Comparison of ENCODE assay signal across 1 fruit fly cellular context in the genomic region with DNA sequence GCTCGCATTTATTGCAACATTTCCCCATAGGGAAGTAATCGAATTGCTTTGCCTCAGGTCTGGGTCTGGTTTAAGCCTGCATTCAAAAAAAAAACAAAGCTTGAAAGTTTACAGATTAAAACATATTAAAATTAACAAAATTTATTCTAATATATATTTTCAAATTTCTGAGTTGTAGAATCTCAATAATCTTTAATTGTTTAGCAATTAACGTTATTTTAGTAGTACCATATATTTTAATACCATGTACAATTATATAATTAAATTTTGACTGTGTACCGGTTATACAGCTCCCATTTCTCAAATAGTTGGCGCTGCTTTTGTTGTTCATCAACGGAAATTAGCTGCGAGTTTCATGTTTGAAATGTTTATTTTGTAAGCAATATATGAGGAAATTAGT.
A peak's percentile ranks its signal among the peaks of the same experiment; 100 is the strongest.
TF ChIP-seq lines count a peak whose summit lies in the region.

No protein-coding gene starts in this region.

TF ChIP-seq in whole organism, embryonic, 481 proteins besides CTCF, POLR2A, EP300 and RAD21 (continued from another document):
- peak; percentile 21 for TF ChIP-seq CG7556 (GFP tag; optimal IDR thresholded peaks at IDR 0.05; lab: Kevin White, UChicago)
- peak; percentile 30 for TF ChIP-seq CG10209 (GFP tag; optimal IDR thresholded peaks at IDR 0.05; lab: Kevin White, UChicago)
- TF ChIP-seq sqz (GFP tag; optimal IDR thresholded peaks at IDR 0.05; lab: Kevin White, UChicago), result peak; percentile 35
- TF ChIP-seq sd (tag; optimal IDR thresholded peaks at IDR 0.05; lab: Kevin White, UChicago), result peak; percentile 10
- TF ChIP-seq ci (GFP tag; IDR thresholded peaks at IDR 0.05; lab: Robert Waterston, UW), result no peak
- peak; percentile 39 for TF ChIP-seq run (tag; optimal IDR thresholded peaks at IDR 0.05; lab: Kevin White, UChicago)
- TF ChIP-seq eve (GFP tag; optimal IDR thresholded peaks at IDR 0.05; lab: Kevin White, UChicago), result peak in 1 of 2 experiments; percentile 37
- peak; percentile 19 for TF ChIP-seq Ssrp (tag; optimal IDR thresholded peaks at IDR 0.05; lab: Kevin White, UChicago)
- TF ChIP-seq HLH3B (GFP tag; IDR thresholded peaks at IDR 0.05; lab: Robert Waterston, UW), result peak; percentile 62; the same call in 1 of the 2 replicates
- peak; percentile 15 for TF ChIP-seq oc (tag; optimal IDR thresholded peaks at IDR 0.05; lab: Kevin White, UChicago)
- TF ChIP-seq dysf (GFP tag; IDR thresholded peaks at IDR 0.05; lab: Robert Waterston, UW), result peak; percentile 39; the same call in 1 of the 3 replicates
- TF ChIP-seq Nf-YB (GFP tag; optimal IDR thresholded peaks at IDR 0.05; lab: Kevin White, UChicago), result no peak
- TF ChIP-seq gem (tag; optimal IDR thresholded peaks at IDR 0.05; lab: Kevin White, UChicago), result peak; percentile 71
- TF ChIP-seq CG8388 (GFP tag; optimal IDR thresholded peaks at IDR 0.05; lab: Kevin White, UChicago), result peak; percentile 13
- peak; percentile 7 for TF ChIP-seq CG17829 (tag; optimal IDR thresholded peaks at IDR 0.05; lab: Kevin White, UChicago)
- peak; percentile 50 for TF ChIP-seq CG2712 (tag; optimal IDR thresholded peaks at IDR 0.05; lab: Kevin White, UChicago)
- TF ChIP-seq CG12659 (GFP tag; optimal IDR thresholded peaks at IDR 0.05; lab: Kevin White, UChicago), result peak; percentile 19
- peak; percentile 25 for TF ChIP-seq gcm (GFP tag; optimal IDR thresholded peaks at IDR 0.05; lab: Kevin White, UChicago)
- peak in 1 of 2 experiments; percentile 81 for TF ChIP-seq Eip74EF (GFP tag; optimal IDR thresholded peaks at IDR 0.05; lab: Kevin White, UChicago)
- peak; percentile 44 for TF ChIP-seq phol (tag; optimal IDR thresholded peaks at IDR 0.05; lab: Kevin White, UChicago)
- TF ChIP-seq Hr3 (GFP tag; optimal IDR thresholded peaks at IDR 0.05; lab: Kevin White, UChicago), result peak; percentile 0
- peak; percentile 60 for TF ChIP-seq CG7839 (tag; optimal IDR thresholded peaks at IDR 0.05; lab: Kevin White, UChicago)
- no peak for TF ChIP-seq CG3726 (GFP tag; IDR thresholded peaks at IDR 0.05; lab: Robert Waterston, UW)
- no peak for TF ChIP-seq zen (tag; optimal IDR thresholded peaks at IDR 0.05; lab: Kevin White, UChicago)
- TF ChIP-seq CG13424 (tag; optimal IDR thresholded peaks at IDR 0.05; lab: Kevin White, UChicago), result peak; percentile 73
- TF ChIP-seq CG5180 (GFP tag; optimal IDR thresholded peaks at IDR 0.05; lab: Kevin White, UChicago), result peak; percentile 44
- no peak for TF ChIP-seq pb (GFP tag; optimal IDR thresholded peaks at IDR 0.05; lab: Kevin White, UChicago)
- TF ChIP-seq CG17361 (GFP tag; IDR thresholded peaks at IDR 0.05; lab: Robert Waterston, UW), result peak; percentile 47; the same call in 1 of the 3 replicates
- TF ChIP-seq PHDP (tag; optimal IDR thresholded peaks at IDR 0.05; lab: Kevin White, UChicago), result peak; percentile 58
- peak; percentile 71 for TF ChIP-seq CG15269 (tag; optimal IDR thresholded peaks at IDR 0.05; lab: Kevin White, UChicago)
- TF ChIP-seq CG1602 (GFP tag; optimal IDR thresholded peaks at IDR 0.05; lab: Kevin White, UChicago), result no peak
- TF ChIP-seq dmrt99B (tag; optimal IDR thresholded peaks at IDR 0.05; lab: Kevin White, UChicago), result peak; percentile 83
